Worm (Caenorhabditis elegans): ENCODE data around the gene Y43F8B.9.

Y43F8B.9 gene

ce11 chrV:19455650-19456049 is 22.3 kb upstream of the Y43F8B.9 start, which contains the start of the genes Y43F8B.13 and Y43F8B.14:
Y43F8B.13 (plus strand) TSS chrV:19455950.
Y43F8B.14 (minus strand) TSS chrV:19455971.
- TF ChIP-seq unc-86 (tag; optimal IDR thresholded peaks at IDR 0.05) (no peak), fkh-10 (GFP tag; optimal IDR thresholded peaks at IDR 0.05) (no peak), C08G9.2 (tag; optimal IDR thresholded peaks at IDR 0.05) (no peak), elt-4 (tag; optimal IDR thresholded peaks at IDR 0.05) (no peak), syd-9 (tag; optimal IDR thresholded peaks at IDR 0.05) (no peak), rnt-1 (tag; optimal IDR thresholded peaks at IDR 0.05) (no peak), fkh-6 (tag; optimal IDR thresholded peaks at IDR 0.05) (no peak), odd-2 (tag; optimal IDR thresholded peaks at IDR 0.05) (no peak), pha-4 (tag; optimal IDR thresholded peaks at IDR 0.05) (no peak), ceh-48 (tag; optimal IDR thresholded peaks at IDR 0.05) (no peak), ceh-34 (tag; optimal IDR thresholded peaks at IDR 0.05) (no peak), mec-3 (tag; optimal IDR thresholded peaks at IDR 0.05; ENCODE audit: borderline replicate concordance) (no peak), pax-1 (tag; optimal IDR thresholded peaks at IDR 0.05) (no peak), pha-2 (tag; optimal IDR thresholded peaks at IDR 0.05) (no peak), nhr-232 (tag; optimal IDR thresholded peaks at IDR 0.05) (no peak), dmd-4 (tag; optimal IDR thresholded peaks at IDR 0.05; ENCODE audit: borderline replicate concordance) (no peak), ceh-6 (GFP tag; optimal IDR thresholded peaks at IDR 0.05) (no peak)

ce11 chrV:19457120-19457519 is 20.8 kb upstream of the Y43F8B.9 start, which contains the start of gene Y43F8B.24:
Y43F8B.24 (plus strand) TSS chrV:19457420.
- TF ChIP-seq hlh-30 (tag; optimal IDR thresholded peaks at IDR 0.05; ENCODE audit: insufficient read depth) (no peak), ceh-31 (tag; optimal IDR thresholded peaks at IDR 0.05) (no peak), ceh-45 (GFP tag; IDR thresholded peaks at IDR 0.05) (no peak), pha-2 (tag; optimal IDR thresholded peaks at IDR 0.05) (no peak), ceh-2 (tag; optimal IDR thresholded peaks at IDR 0.05) (no peak), tbx-7 (tag; optimal IDR thresholded peaks at IDR 0.05) (no peak), ceh-24 (tag; optimal IDR thresholded peaks at IDR 0.05) (no peak), nhr-232 (tag; optimal IDR thresholded peaks at IDR 0.05) (no peak), dve-1 (tag; optimal IDR thresholded peaks at IDR 0.05) (no peak), sdc-2 (tag; optimal IDR thresholded peaks at IDR 0.05) (no peak)

- TF ChIP-seq hlh-6 (tag; optimal IDR thresholded peaks at IDR 0.05) (no peak), ceh-9 (tag; optimal IDR thresholded peaks at IDR 0.05) (no peak), lim-6 (tag; optimal IDR thresholded peaks at IDR 0.05) (no peak), npax-4 (tag; optimal IDR thresholded peaks at IDR 0.05) (no peak), ceh-19 (GFP tag; optimal IDR thresholded peaks at IDR 0.05) (no peak), ahr-1 (tag; optimal IDR thresholded peaks at IDR 0.05) (no peak), ceh-30 (tag; optimal IDR thresholded peaks at IDR 0.05) (no peak), ref-2 (tag; optimal IDR thresholded peaks at IDR 0.05) (no peak), Y22D7AL.16 (tag; optimal IDR thresholded peaks at IDR 0.05) (no peak), eyg-1 (tag; optimal IDR thresholded peaks at IDR 0.05) (no peak), madf-2 (tag; optimal IDR thresholded peaks at IDR 0.05) (no peak), syd-9 (tag; optimal IDR thresholded peaks at IDR 0.05) (no peak), unc-42 (tag; optimal IDR thresholded peaks at IDR 0.05) (no peak), ceh-6 (GFP tag; optimal IDR thresholded peaks at IDR 0.05) (no peak), ceh-24 (tag; optimal IDR thresholded peaks at IDR 0.05) (no peak), elt-4 (tag; optimal IDR thresholded peaks at IDR 0.05) (no peak)
Observed at ce11 chrV:19462020-19462419, 15.9 kb upstream of the Y43F8B.9 start, which contains the start of gene Y43F8B.15. Y43F8B.15 (minus strand) TSS chrV:19462120.

ce11 chrV:19462612-19463011 is 15.3 kb upstream of the Y43F8B.9 start, which contains the start of gene Y43F8B.25:
Y43F8B.25 (plus strand) TSS chrV:19462912.
- no peak for TF ChIP-seq ref-2 (tag; optimal IDR thresholded peaks at IDR 0.05)
- no peak for TF ChIP-seq lim-6 (tag; optimal IDR thresholded peaks at IDR 0.05)
- no peak for TF ChIP-seq dve-1 (tag; optimal IDR thresholded peaks at IDR 0.05)
- no peak for TF ChIP-seq C08G9.2 (tag; optimal IDR thresholded peaks at IDR 0.05)
- no peak for TF ChIP-seq lin-11 (tag; optimal IDR thresholded peaks at IDR 0.05)
- TF ChIP-seq pha-4 (tag; optimal IDR thresholded peaks at IDR 0.05), result no peak
- TF ChIP-seq unc-55 (GFP tag; optimal IDR thresholded peaks at IDR 0.05), result no peak
- no peak for TF ChIP-seq pha-2 (tag; optimal IDR thresholded peaks at IDR 0.05)
- TF ChIP-seq npax-4 (tag; optimal IDR thresholded peaks at IDR 0.05), result no peak
- no peak for TF ChIP-seq ceh-2 (tag; optimal IDR thresholded peaks at IDR 0.05)
